Worm (Caenorhabditis elegans) whole organism, L4 larva: ENCODE measurements around the gene gpa-6.

Experiments used
- aha-1 ChIP-seq: fragments of 150-350 bp; peaks from one replicate; lab custom pipeline; 2014; ENCODE audit warnings: missing biosample characterization, missing genetic modification characterization
- aly-2 ChIP-seq: sonication (generic microtip); optimal IDR thresholded peaks from 2 replicates; lab custom pipeline; 2018; ENCODE audit warnings: missing biosample characterization, missing genetic modification characterization
- arid-1 ChIP-seq: fragments of 200-800 bp; sonication (Bioruptor generic); conservative IDR thresholded peaks from 2 replicates; pipeline ENCODE4 v1.3.6; 2022; ENCODE audit warnings: missing genetic modification reagents, missing genetic modification characterization, missing compliant biosample characterization
- ceh-20 ChIP-seq: fragments of 200-800 bp; sonication (Bioruptor generic); IDR thresholded peaks from 2 replicates; pipeline ENCODE4 v1.3.6; 2022; ENCODE audit warnings: missing genetic modification reagents, missing genetic modification characterization, missing compliant biosample characterization
- ceh-28 ChIP-seq: fragments of 150-350 bp; optimal IDR thresholded peaks from 2 replicates; lab custom pipeline; 2014; ENCODE audit warnings: missing biosample characterization, missing genetic modification reagents, missing genetic modification characterization
- ceh-82 ChIP-seq: sonication (generic microtip); optimal IDR thresholded peaks from 2 replicates; lab custom pipeline; 2017; ENCODE audit warnings: missing biosample characterization, missing genetic modification characterization
- daf-16 ChIP-seq, 3 experiments: sonication (generic microtip); optimal IDR thresholded peaks; 2 replicates each; lab custom pipeline; 2016 to 2017; ENCODE audit warnings: missing genetic modification characterization in 3 of 3, missing genetic modification reagents in 3 of 3, mild to moderate bottlenecking in 2 of 3, missing compliant biosample characterization in 2 of 3, missing biosample characterization in 1 of 3, moderate library complexity in 1 of 3
- daf-8 ChIP-seq: fragments of 200-800 bp; sonication (Bioruptor generic); IDR thresholded peaks from 2 replicates; pipeline ENCODE4 v1.3.6; 2022; ENCODE audit warnings: missing genetic modification characterization, missing compliant biosample characterization
- dmd-6 ChIP-seq: fragments of 200-800 bp; sonication (Bioruptor generic); IDR thresholded peaks from 2 replicates; pipeline ENCODE4 v1.3.6; 2022; ENCODE audit warnings: missing genetic modification reagents, missing genetic modification characterization, missing compliant biosample characterization
- duxl-1 ChIP-seq: sonication (generic microtip); optimal IDR thresholded peaks from 2 replicates; lab custom pipeline; 2016; ENCODE audit warnings: mild to moderate bottlenecking, missing genetic modification characterization, moderate library complexity, missing compliant biosample characterization; ENCODE audit not compliant: poor library complexity
- dve-1 ChIP-seq: sonication (generic microtip); optimal IDR thresholded peaks from 2 replicates; lab custom pipeline; 2017; ENCODE audit warnings: antibody characterized with exemption, mild to moderate bottlenecking, missing genetic modification characterization, missing compliant biosample characterization; ENCODE audit not compliant: insufficient read depth
- egl-43 ChIP-seq: fragments of 200-800 bp; sonication (Bioruptor generic); IDR thresholded peaks from 2 replicates; pipeline ENCODE4 v1.3.6; 2022; ENCODE audit warnings: missing genetic modification reagents, missing genetic modification characterization, missing compliant biosample characterization
- gei-8 ChIP-seq: fragments of 200-800 bp; sonication (Bioruptor generic); optimal IDR thresholded peaks from 2 replicates; lab custom pipeline; 2018; ENCODE audit warnings: mild to moderate bottlenecking, missing genetic modification characterization, missing compliant biosample characterization
- hmg-1.1 ChIP-seq: fragments of 200-800 bp; sonication (Bioruptor generic); IDR thresholded peaks from 2 replicates; pipeline ENCODE4 v1.3.6; 2022; ENCODE audit warnings: missing genetic modification reagents, missing genetic modification characterization, missing compliant biosample characterization
- lin-13 ChIP-seq: fragments of 150-350 bp; optimal IDR thresholded peaks from 2 replicates; lab custom pipeline; 2014; ENCODE audit warnings: missing biosample characterization, missing genetic modification reagents, missing genetic modification characterization
- lir-3 ChIP-seq: sonication (generic microtip); optimal IDR thresholded peaks from 2 replicates; lab custom pipeline; 2016; ENCODE audit warnings: mild to moderate bottlenecking, missing genetic modification characterization, missing compliant biosample characterization
- lsy-2 ChIP-seq, 2 experiments: fragments of 150-350 bp in 1 of 2; sonication (generic microtip) in 1 of 2; optimal IDR thresholded peaks; 2 replicates each; lab custom pipeline; 2014 to 2017; ENCODE audit warnings: missing biosample characterization in 2 of 2, missing genetic modification characterization in 2 of 2
- nhr-102 ChIP-seq: sonication (generic microtip); optimal IDR thresholded peaks from 2 replicates; lab custom pipeline; 2016; ENCODE audit warnings: mild to moderate bottlenecking, missing genetic modification characterization, moderate library complexity, missing compliant biosample characterization
- nhr-28 ChIP-seq: fragments of 150-350 bp; optimal IDR thresholded peaks from 2 replicates; lab custom pipeline; 2014; ENCODE audit warnings: missing biosample characterization, missing genetic modification characterization
- nhr-41 ChIP-seq: fragments of 200-800 bp; sonication (Bioruptor generic); IDR thresholded peaks from 2 replicates; pipeline ENCODE4 v1.3.6; 2022; ENCODE audit warnings: missing genetic modification reagents, missing genetic modification characterization, missing compliant biosample characterization
- nhr-48 ChIP-seq: sonication (generic microtip); optimal IDR thresholded peaks from 2 replicates; lab custom pipeline; 2016; ENCODE audit warnings: mild to moderate bottlenecking, missing genetic modification characterization, missing compliant biosample characterization
- nhr-6 ChIP-seq: fragments of 150-350 bp; optimal IDR thresholded peaks from 2 replicates; lab custom pipeline; 2014; ENCODE audit warnings: missing biosample characterization, missing genetic modification characterization
- sdz-12 ChIP-seq: fragments of 200-800 bp; sonication (Bioruptor generic); optimal IDR thresholded peaks from 2 replicates; lab custom pipeline; 2018; ENCODE audit warnings: mild to moderate bottlenecking, missing genetic modification characterization, missing compliant biosample characterization
- skn-1 ChIP-seq: fragments of 150-350 bp; optimal IDR thresholded peaks from 2 replicates; lab custom pipeline; 2014; ENCODE audit warnings: missing biosample characterization, missing genetic modification characterization
- snpc-4 ChIP-seq: fragments of 150-350 bp; optimal IDR thresholded peaks from 2 replicates; lab custom pipeline; 2014; ENCODE audit warnings: missing biosample characterization, missing genetic modification characterization
- spr-3 ChIP-seq: fragments of 200-800 bp; sonication (Bioruptor generic); optimal IDR thresholded peaks from 2 replicates; lab custom pipeline; 2018; ENCODE audit warnings: mild to moderate bottlenecking, missing genetic modification characterization, missing compliant biosample characterization
- tag-97 ChIP-seq: fragments of 200-800 bp; sonication (Bioruptor generic); IDR thresholded peaks from 2 replicates; pipeline ENCODE4 v1.3.6; 2022; ENCODE audit warnings: missing genetic modification characterization, missing compliant biosample characterization
- tra-1 ChIP-seq: fragments of 200-800 bp; sonication (Bioruptor generic); IDR thresholded peaks from 2 replicates; pipeline ENCODE4 v1.3.6; 2022; ENCODE audit warnings: missing genetic modification reagents, missing genetic modification characterization, missing compliant biosample characterization
- unc-130 ChIP-seq: sonication (generic microtip); optimal IDR thresholded peaks from 2 replicates; lab custom pipeline; 2016; ENCODE audit warnings: missing genetic modification reagents, missing genetic modification characterization, missing compliant biosample characterization
- unc-62 ChIP-seq, 3 experiments: fragments of 150-350 bp in 1 of 3; sonication (generic microtip); optimal IDR thresholded peaks in 2 of 3; peaks in 1 of 3; 1 replicate in 1 of 3; 2 replicates in 2 of 3; lab custom pipeline; 2014 to 2017; ENCODE audit warnings: missing biosample characterization in 3 of 3, missing genetic modification characterization in 3 of 3, missing genetic modification reagents in 3 of 3, missing genotype in 1 of 3
- zfp-2 ChIP-seq: sonication (generic microtip); optimal IDR thresholded peaks from 2 replicates; lab custom pipeline; 2016; ENCODE audit warnings: mild to moderate bottlenecking, missing genetic modification characterization, missing compliant biosample characterization
- zip-2 ChIP-seq: fragments of 150-350 bp; optimal IDR thresholded peaks from 2 replicates; lab custom pipeline; 2014; ENCODE audit warnings: missing biosample characterization, missing genetic modification characterization
- ztf-7 ChIP-seq: fragments of 150-350 bp; optimal IDR thresholded peaks from 2 replicates; lab custom pipeline; 2014; ENCODE audit warnings: missing biosample characterization, missing genetic modification characterization

Gene gpa-6

ce11 chrX:13225111-13225905 is 34.3 kb downstream of the gpa-6 start (continued):
- TF ChIP-seq unc-130 (GFP tag; lab: Kevin White, UChicago) (no peak), skn-1 (tag; lab: Kevin White, UChicago) (no peak), zfp-2 (tag; lab: Kevin White, UChicago) (no peak), lin-13 (GFP tag; lab: Kevin White, UChicago) (no peak), lsy-2 (tag; optimal IDR thresholded peaks at IDR 0.05; lab: Kevin White, UChicago) (peak in 1 of 2 experiments; percentile 36), lir-3 (tag; lab: Kevin White, UChicago) (no peak), unc-62 (GFP tag; optimal IDR thresholded peaks at IDR 0.05 in 1 of 2; lab: Kevin White, UChicago) (peak in 1 of 2 experiments; percentile 93), unc-62 (tag; optimal IDR thresholded peaks at IDR 0.05; lab: Kevin White, UChicago) (no peak), dmd-6 (GFP tag; lab: Robert Waterston, UW) (peak; percentile 42; the same call in 1 of the 2 replicates), nhr-28 (tag; lab: Kevin White, UChicago) (peak; percentile 46), ceh-20 (no peak), aly-2 (tag; lab: Kevin White, UChicago) (no peak), nhr-102 (tag; lab: Kevin White, UChicago) (no peak), daf-8 (GFP tag; lab: Robert Waterston, UW) (no peak), sdz-12 (GFP tag; lab: Kevin White, UChicago) (no peak), tra-1 (GFP tag; lab: Robert Waterston, UW) (no peak), nhr-41 (no peak), nhr-48 (tag; lab: Kevin White, UChicago) (no peak), hmg-1.1 (GFP tag; lab: Robert Waterston, UW) (peak; percentile 17; the same call in 1 of the 2 replicates), tag-97 (GFP tag; lab: Robert Waterston, UW) (no peak)

- TF ChIP-seq ceh-28 (tag; lab: Kevin White, UChicago) = peak; percentile 64
- peak; percentile 32 for TF ChIP-seq nhr-6
- TF ChIP-seq tag-97 (GFP tag; lab: Robert Waterston, UW) = no peak
- peak; percentile 5 for TF ChIP-seq dve-1 (tag; lab: Kevin White, UChicago)
- no peak for TF ChIP-seq ceh-82 (tag; lab: Kevin White, UChicago)
- TF ChIP-seq, all 104 proteins: peak for 3
Measured at ce11 chrX:13226614-13227096, 35.6 kb downstream of the gpa-6 start, which contains the start of gene skr-21. Gene skr-21, minus strand, starts transcription at chrX:13226664.

ce11 chrX:13227778-13228177 is 36.8 kb downstream of the gpa-6 start:
- TF ChIP-seq daf-16 (GFP tag; optimal IDR thresholded peaks at IDR 0.05; lab: Kevin White, UChicago) (no peak), daf-16 (tag; optimal IDR thresholded peaks at IDR 0.05; lab: Kevin White, UChicago) (no peak), zip-2 (tag; lab: Kevin White, UChicago) (no peak), ztf-7 (tag; lab: Kevin White, UChicago) (no peak), arid-1 (GFP tag; lab: Robert Waterston, UW) (no peak), spr-3 (no peak), egl-43 (GFP tag; lab: Robert Waterston, UW) (no peak), duxl-1 (no peak), gei-8 (GFP tag; lab: Kevin White, UChicago) (no peak)

- TF ChIP-seq aha-1 (tag; lab: Kevin White, UChicago) (peak; percentile 45), snpc-4 (tag; lab: Kevin White, UChicago) (no peak)
Measured at ce11 chrX:13232259-13232658, 41.2 kb downstream of the gpa-6 start, which contains the start of gene bgnt-1.5. Gene bgnt-1.5, minus strand, starts transcription at chrX:13232359.
